Fruit fly (Drosophila melanogaster): Measurements from ENCODE around the gene CG9926.
A peak's percentile ranks its signal among the peaks of the same experiment; 100 is the strongest.

dm6 chr3R:13907355-13908105, 43.4 kb downstream of the CG9926 start:
- TF ChIP-seq Pif1A (GFP tag; optimal IDR thresholded peaks at IDR 0.05) (no peak), gl (tag; optimal IDR thresholded peaks at IDR 0.05) (no peak), CG8159 (tag; optimal IDR thresholded peaks at IDR 0.05) (no peak), EcR (GFP tag; optimal IDR thresholded peaks at IDR 0.05) (no peak), rn (GFP tag; IDR thresholded peaks at IDR 0.05) (no peak), CG12605 (GFP tag; IDR thresholded peaks at IDR 0.05) (no peak), CG9948 (tag; optimal IDR thresholded peaks at IDR 0.05) (peak; percentile 18), CG4496 (GFP tag; IDR thresholded peaks at IDR 0.05) (no peak), Pif1B (GFP tag; optimal IDR thresholded peaks at IDR 0.05) (no peak), D1 (tag; optimal IDR thresholded peaks at IDR 0.05) (no peak), CG13204 (GFP tag; optimal IDR thresholded peaks at IDR 0.05) (no peak), CG17806 (tag; optimal IDR thresholded peaks at IDR 0.05) (no peak), Ets98B (GFP tag; IDR thresholded peaks at IDR 0.05) (no peak), Snoo (tag; optimal IDR thresholded peaks at IDR 0.05) (no peak)
